Fruit fly (Drosophila melanogaster) whole organism, embryonic: ENCODE results near the gene CG9662.

ENCODE experiments used
- CG12155 ChIP-seq: fragments of 200-800 bp; sonication (Bioruptor generic); optimal IDR thresholded peaks from 3 replicates; lab custom pipeline; 2016; ENCODE audit warnings: missing biosample characterization, missing genetic modification characterization
- CG13287 ChIP-seq: fragments of 200-800 bp; sonication (Bioruptor generic); IDR thresholded peaks from 2 replicates; pipeline ENCODE4 v1.3.6; 2022; ENCODE audit warnings: missing biosample characterization, missing genetic modification characterization; ENCODE audit not compliant: partially characterized antibody
- CG13296 ChIP-seq: fragments of 200-800 bp; sonication (Bioruptor generic); optimal IDR thresholded peaks from 3 replicates; lab custom pipeline; 2018; ENCODE audit warnings: missing biosample characterization, mild to moderate bottlenecking, missing genetic modification characterization
- CG13894 ChIP-seq: fragments of 200-800 bp; sonication (Bioruptor generic); optimal IDR thresholded peaks from 3 replicates; lab custom pipeline; 2018; ENCODE audit warnings: missing biosample characterization, mild to moderate bottlenecking, missing genetic modification characterization, moderate library complexity
- CG1529 ChIP-seq: fragments of 200-800 bp; sonication (Bioruptor generic); optimal IDR thresholded peaks from 3 replicates; lab custom pipeline; 2018; ENCODE audit warnings: missing biosample characterization, missing genetic modification characterization
- CG1647 ChIP-seq: fragments of 200-800 bp; sonication (Bioruptor generic); optimal IDR thresholded peaks from 3 replicates; lab custom pipeline; 2016; ENCODE audit warnings: missing biosample characterization, missing genetic modification characterization
- CG16779 ChIP-seq: fragments of 200-800 bp; sonication (Bioruptor generic); IDR thresholded peaks from 2 replicates; pipeline ENCODE4 v1.3.6; 2022; ENCODE audit warnings: missing biosample characterization, missing genetic modification characterization
- CG2120 ChIP-seq: fragments of 200-800 bp; sonication (Bioruptor generic); optimal IDR thresholded peaks from 3 replicates; lab custom pipeline; 2016; ENCODE audit warnings: missing biosample characterization, missing genetic modification characterization
- CG34224 ChIP-seq: fragments of 200-800 bp; sonication (Bioruptor generic); IDR thresholded peaks from 3 replicates; pipeline ENCODE4 v1.3.6; 2022; ENCODE audit warnings: missing biosample characterization, missing genetic modification characterization; ENCODE audit not compliant: partially characterized antibody
- CG6791 ChIP-seq: fragments of 200-800 bp; sonication (Bioruptor generic); IDR thresholded peaks from 3 replicates; pipeline ENCODE4 v1.3.6; 2022; ENCODE audit warnings: missing biosample characterization, missing genetic modification characterization; ENCODE audit not compliant: partially characterized antibody
- CG6854 ChIP-seq: fragments of 200-800 bp; sonication (Bioruptor generic); optimal IDR thresholded peaks from 3 replicates; lab custom pipeline; 2017; ENCODE audit warnings: missing biosample characterization, mild to moderate bottlenecking, missing genetic modification characterization
- CG7357 ChIP-seq: fragments of 200-800 bp; sonication (Bioruptor generic); IDR thresholded peaks from 3 replicates; pipeline ENCODE4 v1.3.6; 2022; ENCODE audit warnings: missing biosample characterization, missing genetic modification characterization
- CG7372 ChIP-seq: fragments of 200-800 bp; sonication (Bioruptor generic); IDR thresholded peaks from 2 replicates; pipeline ENCODE4 v1.3.6; 2022; ENCODE audit warnings: missing biosample characterization, missing genetic modification characterization
- CG7745 ChIP-seq: fragments of 200-800 bp; sonication (Bioruptor generic); optimal IDR thresholded peaks from 2 replicates; lab custom pipeline; 2018; ENCODE audit warnings: missing biosample characterization, mild to moderate bottlenecking, missing genetic modification characterization, moderate library complexity
- CG8281 ChIP-seq: fragments of 200-800 bp; sonication (Bioruptor generic); optimal IDR thresholded peaks from 2 replicates; lab custom pipeline; 2018; ENCODE audit warnings: missing biosample characterization, mild to moderate bottlenecking, missing genetic modification characterization, moderate library complexity
- CG8924 ChIP-seq: fragments of 200-800 bp; optimal IDR thresholded peaks from 3 replicates; lab custom pipeline; 2019; ENCODE audit warnings: missing biosample characterization, mild to moderate bottlenecking, missing genetic modification characterization, moderate library complexity
- CHES-1-like ChIP-seq: fragments of 200-800 bp; sonication (Bioruptor generic); optimal IDR thresholded peaks from 2 replicates; lab custom pipeline; 2016; ENCODE audit warnings: missing biosample characterization, missing genetic modification characterization
- E2f2 ChIP-seq: fragments of 200-800 bp; sonication (Bioruptor generic); IDR thresholded peaks from 2 replicates; pipeline ENCODE4 v1.3.6; 2022; ENCODE audit warnings: missing biosample characterization, missing genetic modification characterization
- Ets65A ChIP-seq: fragments of 200-800 bp; sonication (Bioruptor generic); peaks from one replicate; lab custom pipeline; 2016; ENCODE audit warnings: missing biosample characterization, missing genetic modification characterization
- Fer2 ChIP-seq: fragments of 200-800 bp; sonication (Bioruptor generic); optimal IDR thresholded peaks from 2 replicates; lab custom pipeline; 2018; ENCODE audit warnings: missing biosample characterization, mild to moderate bottlenecking, missing genetic modification characterization, moderate library complexity
- HLH3B ChIP-seq: fragments of 200-800 bp; sonication (Bioruptor generic); IDR thresholded peaks from 2 replicates; pipeline ENCODE4 v1.3.6; 2022; ENCODE audit warnings: missing biosample characterization, missing genetic modification characterization
- Oaz ChIP-seq: fragments of 200-800 bp; sonication (Bioruptor generic); IDR thresholded peaks from 2 replicates; pipeline ENCODE4 v1.3.6; 2022; ENCODE audit warnings: missing biosample characterization, missing genetic modification characterization
- Ptx1 ChIP-seq: fragments of 200-800 bp; sonication (Bioruptor generic); IDR thresholded peaks from 2 replicates; pipeline ENCODE4 v1.3.6; 2022; ENCODE audit warnings: missing biosample characterization, missing genetic modification characterization
- Rx ChIP-seq: fragments of 200-800 bp; sonication (Bioruptor generic); IDR thresholded peaks from 2 replicates; pipeline ENCODE4 v1.3.6; 2022; ENCODE audit warnings: missing biosample characterization, missing genetic modification characterization
- Xbp1 ChIP-seq: fragments of 200-800 bp; sonication (Bioruptor generic); optimal IDR thresholded peaks from 3 replicates; lab custom pipeline; 2016; ENCODE audit warnings: missing biosample characterization, mild to moderate bottlenecking, missing genetic modification characterization
- YL-1 ChIP-seq: fragments of 200-800 bp; sonication (Bioruptor generic); optimal IDR thresholded peaks from 3 replicates; lab custom pipeline; 2017; ENCODE audit warnings: missing biosample characterization, mild to moderate bottlenecking, missing genetic modification characterization
- ab ChIP-seq: fragments of 200-800 bp; sonication (Bioruptor generic); optimal IDR thresholded peaks from 2 replicates; lab custom pipeline; 2016; ENCODE audit warnings: missing biosample characterization, missing genetic modification characterization
- br ChIP-seq: fragments of >200 bp; optimal IDR thresholded peaks from 2 replicates; lab custom pipeline; 2017
- caup ChIP-seq: fragments of 200-800 bp; sonication (Bioruptor generic); optimal IDR thresholded peaks from 3 replicates; lab custom pipeline; 2017; ENCODE audit warnings: missing biosample characterization, mild to moderate bottlenecking, missing genetic modification characterization, moderate library complexity; ENCODE audit not compliant: severe bottlenecking
- danr ChIP-seq: fragments of 200-800 bp; sonication (Bioruptor generic); IDR thresholded peaks from 2 replicates; pipeline ENCODE4 v1.3.6; 2022; ENCODE audit warnings: missing biosample characterization, missing genetic modification characterization
- dm ChIP-seq: fragments of 200-800 bp; sonication (Bioruptor generic); optimal IDR thresholded peaks from 3 replicates; lab custom pipeline; 2016; ENCODE audit warnings: missing biosample characterization, missing genetic modification characterization
- dmrt99B ChIP-seq: fragments of 200-800 bp; sonication (Bioruptor generic); optimal IDR thresholded peaks from 2 replicates; lab custom pipeline; 2018; ENCODE audit warnings: missing biosample characterization, mild to moderate bottlenecking, missing genetic modification characterization, moderate library complexity
- dysf ChIP-seq: fragments of 200-800 bp; sonication (Bioruptor generic); IDR thresholded peaks from 3 replicates; pipeline ENCODE4 v1.3.6; 2022; ENCODE audit warnings: missing biosample characterization, missing genetic modification characterization
- ewg ChIP-seq: fragments of 200-800 bp; sonication (Bioruptor generic); optimal IDR thresholded peaks from 3 replicates; lab custom pipeline; 2017; ENCODE audit warnings: mild to moderate bottlenecking, missing biosample characterization, missing genetic modification reagents, missing genetic modification characterization
- fd96Cb ChIP-seq: fragments of 200-800 bp; sonication (Bioruptor generic); optimal IDR thresholded peaks from 2 replicates; lab custom pipeline; 2018; ENCODE audit warnings: missing biosample characterization, mild to moderate bottlenecking, missing genetic modification characterization, moderate library complexity
- fru ChIP-seq: fragments of >200 bp; optimal IDR thresholded peaks from 2 replicates; lab custom pipeline; 2017
- gce ChIP-seq: fragments of 200-800 bp; sonication (Bioruptor generic); IDR thresholded peaks from 3 replicates; pipeline ENCODE4 v1.3.6; 2022; ENCODE audit warnings: missing biosample characterization, missing genetic modification characterization
- gfzf ChIP-seq: fragments of 200-800 bp; sonication (Bioruptor generic); optimal IDR thresholded peaks from 2 replicates; lab custom pipeline; 2016; ENCODE audit warnings: missing biosample characterization, mild to moderate bottlenecking, missing genetic modification characterization, moderate library complexity
- jigr1 ChIP-seq: fragments of 200-800 bp; sonication (Bioruptor generic); IDR thresholded peaks from 3 replicates; pipeline ENCODE4 v1.3.6; 2022; ENCODE audit warnings: missing biosample characterization, missing genetic modification characterization
- kay ChIP-seq: fragments of 200-800 bp; sonication (Bioruptor generic); optimal IDR thresholded peaks from 2 replicates; lab custom pipeline; 2016; ENCODE audit warnings: missing biosample characterization, missing genetic modification characterization
- klu ChIP-seq: fragments of 200-800 bp; sonication (Bioruptor generic); IDR thresholded peaks from 2 replicates; pipeline ENCODE4 v1.3.6; 2022; ENCODE audit warnings: missing biosample characterization, missing genetic modification characterization
- org-1 ChIP-seq: fragments of 200-800 bp; sonication (Bioruptor generic); optimal IDR thresholded peaks from 2 replicates; lab custom pipeline; 2017; ENCODE audit warnings: missing biosample characterization, missing genetic modification characterization
- p53 ChIP-seq: fragments of 200-800 bp; sonication (Bioruptor generic); optimal IDR thresholded peaks from 2 replicates; lab custom pipeline; 2016; ENCODE audit warnings: missing biosample characterization, missing genetic modification characterization
- pita ChIP-seq: fragments of 200-800 bp; sonication (Bioruptor generic); optimal IDR thresholded peaks from 2 replicates; lab custom pipeline; 2017; ENCODE audit warnings: missing biosample characterization, mild to moderate bottlenecking, missing genetic modification characterization
- pnt ChIP-seq: fragments of 200-800 bp; sonication (Bioruptor generic); optimal IDR thresholded peaks from 3 replicates; lab custom pipeline; 2016; ENCODE audit warnings: missing biosample characterization, missing genetic modification characterization
- ranshi ChIP-seq: fragments of 200-800 bp; sonication (Bioruptor generic); IDR thresholded peaks from 2 replicates; pipeline ENCODE4 v1.3.6; 2022; ENCODE audit warnings: missing biosample characterization, missing genetic modification characterization
- sim ChIP-seq: fragments of 200-800 bp; sonication (Bioruptor generic); IDR thresholded peaks from 2 replicates; pipeline ENCODE4 v1.3.6; 2022; ENCODE audit warnings: missing biosample characterization, missing genetic modification characterization
- sima ChIP-seq: fragments of 200-800 bp; sonication (Bioruptor generic); optimal IDR thresholded peaks from 2 replicates; lab custom pipeline; 2016; ENCODE audit warnings: missing biosample characterization, missing genetic modification characterization
- stc ChIP-seq: fragments of 200-800 bp; sonication (Bioruptor generic); IDR thresholded peaks from 2 replicates; pipeline ENCODE4 v1.3.6; 2022; ENCODE audit warnings: missing biosample characterization, missing genetic modification characterization
- tna ChIP-seq: fragments of 200-800 bp; sonication (Bioruptor generic); IDR thresholded peaks from 2 replicates; pipeline ENCODE4 v1.3.6; 2022; ENCODE audit warnings: missing biosample characterization, missing genetic modification characterization; ENCODE audit not compliant: partially characterized antibody
- vfl ChIP-seq: fragments of 200-800 bp; sonication (Bioruptor generic); optimal IDR thresholded peaks from 2 replicates; lab custom pipeline; 2016; ENCODE audit warnings: missing biosample characterization, missing genetic modification characterization

The CG9662 gene

DNA sequence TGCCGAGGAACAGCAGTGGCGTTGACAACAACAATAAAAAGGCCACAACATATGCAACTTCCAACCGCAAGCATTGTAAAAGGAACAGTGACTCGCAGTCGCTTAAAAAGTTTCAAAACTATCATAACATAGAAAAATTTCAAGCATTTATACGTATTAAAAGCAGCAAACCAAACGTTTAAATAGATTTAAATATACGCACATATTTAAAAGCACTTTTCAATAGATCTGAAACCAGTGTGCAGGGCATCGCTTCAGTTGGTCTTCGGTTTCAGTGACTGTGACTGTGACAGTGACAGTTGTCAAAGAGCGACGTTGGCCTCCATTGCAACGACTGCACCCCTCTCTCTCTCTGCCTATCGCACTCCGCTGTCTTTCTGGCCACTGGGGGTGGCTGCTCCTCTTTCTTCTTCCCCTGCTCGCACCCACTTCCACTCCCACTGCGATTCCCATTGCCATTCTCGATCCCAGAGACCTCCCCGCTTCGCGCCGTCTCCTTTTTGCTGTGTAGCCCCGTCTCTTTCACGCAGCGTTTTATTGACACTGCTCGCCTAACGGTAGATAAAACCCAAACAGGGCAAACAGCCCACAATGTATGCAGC is 28.3 kb downstream of the CG9662 start (continued):
- TF ChIP-seq tna: no peak
- peak; percentile 54; the same call in 1 of the 2 replicates for TF ChIP-seq Oaz (GFP tag; lab: Robert Waterston, UW)
- no peak for TF ChIP-seq YL-1
- TF ChIP-seq ranshi (GFP tag; lab: Robert Waterston, UW): peak; percentile 86
- peak; percentile 67 for TF ChIP-seq sim (GFP tag; lab: Robert Waterston, UW)
- no peak for TF ChIP-seq CG13296
- peak; percentile 84 for TF ChIP-seq CG7372
- peak; percentile 89 for TF ChIP-seq Rx
- peak; percentile 93 for TF ChIP-seq HLH3B (GFP tag; lab: Robert Waterston, UW)
- TF ChIP-seq ewg (GFP tag; lab: Kevin White, UChicago): peak; percentile 84
- peak; percentile 87; the same call in 2 of the 3 replicates for TF ChIP-seq jigr1 (GFP tag; lab: Robert Waterston, UW)
- TF ChIP-seq p53 (GFP tag; lab: Kevin White, UChicago): no peak
- peak; percentile 12 for TF ChIP-seq caup
- peak; percentile 4 for TF ChIP-seq CHES-1-like (GFP tag; lab: Kevin White, UChicago)
- peak; percentile 68 for TF ChIP-seq kay (GFP tag; lab: Kevin White, UChicago)
- TF ChIP-seq danr: peak; percentile 79
- peak; percentile 93 for TF ChIP-seq stc (GFP tag; lab: Robert Waterston, UW)
- no peak for TF ChIP-seq CG7745 (tag; lab: Kevin White, UChicago)
- TF ChIP-seq gce (GFP tag; lab: Robert Waterston, UW): peak; percentile 96
- TF ChIP-seq br (lab: Kevin White, UChicago): no peak
- peak; percentile 10 for TF ChIP-seq dm
- peak; percentile 78 for TF ChIP-seq CG8924 (tag; lab: Kevin White, UChicago)
- TF ChIP-seq CG8281: peak; percentile 41
- no peak; the same call in 1 of the 2 replicates for TF ChIP-seq CG16779 (GFP tag; lab: Robert Waterston, UW)
- TF ChIP-seq CG7357 (GFP tag; lab: Robert Waterston, UW): peak; percentile 69
- TF ChIP-seq pnt (GFP tag; lab: Kevin White, UChicago): peak; percentile 42
- TF ChIP-seq CG1647 (GFP tag; lab: Kevin White, UChicago): peak; percentile 51
- TF ChIP-seq E2f2 (GFP tag; lab: Robert Waterston, UW): peak; percentile 68; the same call in 1 of the 2 replicates
- TF ChIP-seq pita (GFP tag; lab: Kevin White, UChicago): no peak
- TF ChIP-seq CG13894 (tag; lab: Kevin White, UChicago): no peak
- TF ChIP-seq vfl: no peak
- no peak for TF ChIP-seq Fer2 (tag; lab: Kevin White, UChicago)
- TF ChIP-seq gfzf (GFP tag; lab: Kevin White, UChicago): no peak
- TF ChIP-seq CG13287 (GFP tag; lab: Robert Waterston, UW): no peak
- no peak for TF ChIP-seq CG2120 (GFP tag; lab: Kevin White, UChicago)
- peak; percentile 68 for TF ChIP-seq Xbp1 (GFP tag; lab: Kevin White, UChicago)
- peak; percentile 23; the same call in 1 of the 2 replicates for TF ChIP-seq klu (GFP tag; lab: Robert Waterston, UW)
- TF ChIP-seq dysf (GFP tag; lab: Robert Waterston, UW): peak; percentile 86
- TF ChIP-seq dmrt99B: peak; percentile 94
- no peak for TF ChIP-seq sima (GFP tag; lab: Kevin White, UChicago)
- peak; percentile 90 for TF ChIP-seq fd96Cb
- TF ChIP-seq CG34224: no peak
- no peak for TF ChIP-seq CG12155 (GFP tag; lab: Kevin White, UChicago)
- TF ChIP-seq fru (lab: Kevin White, UChicago): no peak
- no peak for TF ChIP-seq ab (GFP tag; lab: Kevin White, UChicago)
- TF ChIP-seq org-1 (GFP tag; lab: Kevin White, UChicago): peak; percentile 73
- peak; percentile 82 for TF ChIP-seq Ets65A (GFP tag; lab: Kevin White, UChicago)
- peak; percentile 88 for TF ChIP-seq Ptx1 (GFP tag; lab: Robert Waterston, UW)
- TF ChIP-seq CG6854 (GFP tag; lab: Kevin White, UChicago): no peak
- peak; percentile 41; the same call in 1 of the 3 replicates for TF ChIP-seq CG6791 (GFP tag; lab: Robert Waterston, UW)
- TF ChIP-seq CG1529 (GFP tag; lab: Kevin White, UChicago): peak; percentile 85
